Worm (Caenorhabditis elegans) whole organism, midembryonic: ENCODE results near the gene C16C8.11.
"Not testable (repeated sequence)": the region's sequence is repeated elsewhere in the genome, so short reads cannot be mapped to it uniquely, and the experiment has no call there.

Experiments
- T22C8.4 ChIP-seq: fragments of 200-800 bp; sonication (Bioruptor generic); IDR thresholded peaks from 2 replicates; pipeline ENCODE4 v1.3.6; 2022; ENCODE audit warnings: missing genetic modification characterization, missing compliant biosample characterization
- cog-1 ChIP-seq: sonication (generic microtip); optimal IDR thresholded peaks from 2 replicates; lab custom pipeline; 2016; ENCODE audit warnings: missing genetic modification characterization, missing compliant biosample characterization
- flt-1 ChIP-seq: fragments of 200-800 bp; sonication (Bioruptor generic); IDR thresholded peaks from 2 replicates; pipeline ENCODE4 v1.3.6; 2022; ENCODE audit warnings: missing genetic modification characterization, missing compliant biosample characterization
- klf-2 ChIP-seq: fragments of 200-800 bp; sonication (Bioruptor generic); conservative IDR thresholded peaks from 2 replicates; pipeline ENCODE4 v1.3.6; 2022; ENCODE audit warnings: missing genetic modification reagents, missing genetic modification characterization, missing compliant biosample characterization
- ztf-29 ChIP-seq: fragments of 200-800 bp; sonication (Bioruptor generic); IDR thresholded peaks from 2 replicates; pipeline ENCODE4 v1.3.6; 2022; ENCODE audit warnings: missing genetic modification reagents, missing genetic modification characterization, missing compliant biosample characterization

ce11 chrII:3464580-3464979 lies 11.1 kb downstream of the C16C8.11 start, which contains the start of gene C16C8.10:
- TF ChIP-seq cog-1 (tag; lab: Kevin White, UChicago); ztf-29 (GFP tag; lab: Robert Waterston, UW); T22C8.4; klf-2 (GFP tag; lab: Robert Waterston, UW); flt-1 (GFP tag; lab: Robert Waterston, UW): not testable (repeated sequence)
